Worm (Caenorhabditis elegans) whole organism, L1 larva: Measurements from ENCODE around the gene clec-79.

Experiments used
- blmp-1 ChIP-seq: fragments of 150-350 bp; optimal IDR thresholded peaks from 2 replicates; lab custom pipeline; 2014; ENCODE audit warnings: missing biosample characterization, missing genetic modification characterization
- ceh-90 ChIP-seq: sonication (generic microtip); optimal IDR thresholded peaks from 2 replicates; lab custom pipeline; 2016; ENCODE audit warnings: missing genetic modification characterization, missing compliant biosample characterization
- ces-1 ChIP-seq: fragments of 150-350 bp; optimal IDR thresholded peaks from 2 replicates; lab custom pipeline; 2014; ENCODE audit warnings: missing biosample characterization, missing genetic modification reagents, missing genetic modification characterization
- egl-27 ChIP-seq, 2 experiments: fragments of 150-350 bp in 1 of 2; sonication (generic microtip); optimal IDR thresholded peaks; 3 replicates each; lab custom pipeline; 2017 to 2018; ENCODE audit warnings: missing biosample characterization in 2 of 2, missing genetic modification characterization in 2 of 2, missing genetic modification reagents in 2 of 2
- fkh-8 ChIP-seq: sonication (generic microtip); optimal IDR thresholded peaks from 2 replicates; lab custom pipeline; 2016; ENCODE audit warnings: mild to moderate bottlenecking, missing genetic modification characterization, missing compliant biosample characterization
- mep-1 ChIP-seq: fragments of 150-350 bp; optimal IDR thresholded peaks from 2 replicates; lab custom pipeline; 2014; ENCODE audit warnings: missing biosample characterization, missing genetic modification characterization
- nhr-12 ChIP-seq: sonication (generic microtip); optimal IDR thresholded peaks from 2 replicates; lab custom pipeline; 2017; ENCODE audit warnings: missing biosample characterization, missing genetic modification characterization
- nhr-28 ChIP-seq: fragments of 150-350 bp; optimal IDR thresholded peaks from 2 replicates; lab custom pipeline; 2014; ENCODE audit warnings: missing biosample characterization, missing genetic modification characterization
- nhr-84 ChIP-seq: sonication (generic microtip); optimal IDR thresholded peaks from 2 replicates; lab custom pipeline; 2017; ENCODE audit warnings: missing biosample characterization, missing genetic modification characterization
- pag-3 ChIP-seq: sonication (generic microtip); optimal IDR thresholded peaks from 2 replicates; lab custom pipeline; 2017; ENCODE audit warnings: missing genetic modification characterization, mild to moderate bottlenecking, missing compliant biosample characterization, antibody characterized with exemption, borderline replicate concordance; ENCODE audit not compliant: insufficient read depth
- unc-62 ChIP-seq: fragments of 150-350 bp; optimal IDR thresholded peaks from 2 replicates; lab custom pipeline; 2014; ENCODE audit warnings: missing biosample characterization, missing genetic modification reagents, missing genetic modification characterization
- zip-4 ChIP-seq: fragments of 200-800 bp; sonication (Bioruptor generic); optimal IDR thresholded peaks from 2 replicates; lab custom pipeline; 2018; ENCODE audit warnings: mild to moderate bottlenecking, missing genetic modification characterization, moderate library complexity, missing compliant biosample characterization
- ztf-4 ChIP-seq: fragments of 150-350 bp; optimal IDR thresholded peaks from 2 replicates; lab custom pipeline; 2014; ENCODE audit warnings: missing biosample characterization, missing genetic modification characterization

DNA sequence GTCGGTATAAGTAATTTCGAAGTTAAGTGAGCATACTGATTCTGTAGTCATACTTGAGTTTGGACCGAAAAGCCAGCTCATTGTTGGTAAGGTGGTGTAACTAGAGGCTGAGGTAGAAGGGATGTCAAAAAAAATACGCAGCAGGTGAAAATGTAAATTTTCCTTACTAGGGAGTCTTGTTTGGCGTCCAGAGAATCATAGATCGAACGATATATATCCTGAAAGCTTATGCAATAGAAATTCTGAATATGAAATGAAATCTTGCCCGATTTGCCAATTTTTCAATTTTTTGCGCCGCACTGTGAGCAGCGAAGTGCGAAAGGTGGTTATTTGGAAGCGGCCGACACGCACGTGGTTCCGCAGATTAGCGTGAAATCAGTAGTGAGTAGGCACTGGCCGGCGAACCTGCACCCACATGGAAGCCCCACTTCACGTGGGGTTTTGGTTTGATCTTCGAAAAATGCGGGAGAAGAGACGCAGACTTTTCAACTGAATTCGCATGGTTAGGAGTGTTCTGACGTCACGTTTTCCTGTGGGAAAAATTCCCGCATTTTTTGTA, 4.9 kb downstream of the clec-79 start, which contains the start of gene srh-220:
- TF ChIP-seq egl-27 (tag; optimal IDR thresholded peaks at IDR 0.05; lab: Kevin White, UChicago): no peak
- TF ChIP-seq fkh-8 (tag; lab: Kevin White, UChicago): no peak
- no peak for TF ChIP-seq ces-1 (GFP tag; lab: Kevin White, UChicago)
- TF ChIP-seq mep-1 (tag; lab: Kevin White, UChicago): no peak
- TF ChIP-seq nhr-12 (tag; lab: Kevin White, UChicago): no peak
- no peak for TF ChIP-seq blmp-1 (tag; lab: Kevin White, UChicago)
- TF ChIP-seq nhr-84 (tag; lab: Kevin White, UChicago): no peak
- no peak for TF ChIP-seq zip-4 (GFP tag; lab: Kevin White, UChicago)
- TF ChIP-seq unc-62 (GFP tag; lab: Kevin White, UChicago): no peak
- TF ChIP-seq ztf-4 (tag; lab: Kevin White, UChicago): no peak
- no peak for TF ChIP-seq ceh-90
- no peak for TF ChIP-seq pag-3 (tag; lab: Kevin White, UChicago)
- TF ChIP-seq nhr-28 (tag; lab: Kevin White, UChicago): no peak
